Worm (Caenorhabditis elegans): Measurements from ENCODE around the gene C04H5.1.
"Not testable (repeated sequence)": the region's sequence is repeated elsewhere in the genome, so short reads cannot be mapped to it uniquely, and the experiment has no call there.

DNA sequence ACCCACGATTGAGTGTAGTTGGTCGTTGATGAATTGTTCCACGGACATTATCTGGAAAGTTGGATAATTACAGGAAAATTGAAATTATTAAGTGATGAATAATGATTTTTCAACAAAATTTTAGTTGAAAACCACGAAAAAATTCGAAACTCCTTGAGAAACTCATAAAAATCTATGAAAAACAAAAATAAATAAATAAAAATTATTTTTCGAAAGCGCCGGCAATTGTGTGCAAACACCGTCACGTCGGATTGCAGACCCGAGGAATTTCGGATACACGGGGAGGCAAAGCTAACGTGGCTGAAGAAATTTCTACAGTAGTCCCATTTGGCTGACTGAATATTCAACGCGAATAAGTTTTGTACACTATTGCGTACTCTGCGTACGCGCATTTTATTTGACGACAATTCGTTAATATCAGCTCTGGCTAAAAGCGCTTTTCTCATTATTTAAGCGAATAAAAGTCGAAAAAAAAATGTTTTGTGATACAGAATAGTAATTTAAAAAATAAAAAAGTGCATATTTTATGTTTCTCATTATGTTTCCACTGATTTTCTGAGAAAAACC, 27.5 kb downstream of the C04H5.1 start, which contains the start of gene mog-4:
- TF ChIP-seq unc-62 (GFP tag; optimal IDR thresholded peaks at IDR 0.05 in 1 of 2); unc-62 (tag; optimal IDR thresholded peaks at IDR 0.05): not testable (repeated sequence)
- peak; percentile 97 to 99 for TF ChIP-seq lsy-2 (tag; optimal IDR thresholded peaks at IDR 0.05)

Data from whole organism, L4 larva.